Worm (Caenorhabditis elegans) whole organism, mixed stage, embryonic: Measurements from ENCODE around the gene F45D11.11.

Experiments used
- bed-3 ChIP-seq: fragments of 200-800 bp; sonication (Bioruptor generic); optimal IDR thresholded peaks from 3 replicates; lab custom pipeline; 2018; ENCODE audit warnings: mild to moderate bottlenecking, missing genetic modification characterization, moderate library complexity, missing compliant biosample characterization
- cnd-1 ChIP-seq: fragments of 200-800 bp; sonication (Bioruptor generic); optimal IDR thresholded peaks from 2 replicates; lab custom pipeline; 2018; ENCODE audit warnings: mild to moderate bottlenecking, missing genetic modification characterization, missing compliant biosample characterization
- mab-5 ChIP-seq: fragments of 150-350 bp; optimal IDR thresholded peaks from 2 replicates; lab custom pipeline; 2014; ENCODE audit warnings: missing biosample characterization, missing genetic modification characterization
- unc-39 ChIP-seq: fragments of 150-350 bp; optimal IDR thresholded peaks from 2 replicates; lab custom pipeline; 2014; ENCODE audit warnings: missing biosample characterization, missing genetic modification characterization

DNA sequence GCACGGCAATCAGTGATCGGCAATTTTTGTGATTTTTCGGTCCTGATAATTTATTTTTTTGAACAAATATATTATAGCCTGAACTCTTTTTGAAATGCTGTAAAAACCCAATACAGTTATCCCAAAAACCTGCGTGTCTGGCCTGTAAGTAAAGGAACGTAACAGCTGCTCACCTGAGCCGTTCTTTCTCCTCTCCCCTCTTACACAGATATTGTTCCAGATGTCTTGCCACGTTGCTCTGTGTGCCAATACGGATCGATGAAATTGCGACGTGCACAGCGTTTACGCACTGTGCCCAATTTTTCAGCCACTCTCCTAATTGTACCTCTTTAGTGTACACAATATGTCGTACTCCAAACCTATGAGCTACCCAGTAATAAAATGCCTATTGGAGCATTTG, 37.4 kb downstream of the F45D11.11 start, which contains the start of gene sdz-4:
- TF ChIP-seq bed-3 (GFP tag; lab: Kevin White, UChicago), result no peak
- TF ChIP-seq cnd-1 (tag; lab: Kevin White, UChicago), result no peak
- no peak for TF ChIP-seq unc-39
- TF ChIP-seq mab-5 (tag; lab: Kevin White, UChicago), result no peak
